Worm (Caenorhabditis elegans) whole organism, midembryonic: Measurements from ENCODE around the gene Y73B6BL.47.

Experiments
- med-1 ChIP-seq: sonication (generic microtip); optimal IDR thresholded peaks from 2 replicates; lab custom pipeline; 2017; ENCODE audit warnings: missing genetic modification characterization, mild to moderate bottlenecking, missing compliant biosample characterization, antibody characterized with exemption, missing genetic modification reagents; ENCODE audit not compliant: insufficient read depth
- ref-1 ChIP-seq: fragments of 200-800 bp; sonication (Bioruptor generic); conservative IDR thresholded peaks from 2 replicates; pipeline ENCODE4 v1.3.6; 2022; ENCODE audit warnings: missing genetic modification reagents, missing genetic modification characterization, missing compliant biosample characterization

- TF ChIP-seq med-1 (GFP tag; lab: Kevin White, UChicago) (no peak), ref-1 (GFP tag; lab: Robert Waterston, UW) (no peak)
Observed at ce11 chrIV:6403399-6403798, 41.6 kb downstream of the Y73B6BL.47 start.
